Fruit fly (Drosophila melanogaster) whole organism: ENCODE results near the gene CG10514.

Source experiments
- CG8478 ChIP-seq: fragments of >200 bp; optimal IDR thresholded peaks from 2 replicates; lab custom pipeline; 2018; ENCODE audit warnings: inconsistent platforms
- Dll ChIP-seq: fragments of >200 bp; optimal IDR thresholded peaks from 2 replicates; lab custom pipeline; 2017
- EcR ChIP-seq, 2 experiments: fragments of >200 bp; optimal IDR thresholded peaks; 2 replicates each; lab custom pipeline; 2017; ENCODE audit warnings: missing biosample characterization in 2 of 2, missing genetic modification characterization in 2 of 2, missing genetic modification reagents in 2 of 2
- pan ChIP-seq: fragments of >200 bp; optimal IDR thresholded peaks from 2 replicates; lab custom pipeline; 2017
- psq ChIP-seq: fragments of >200 bp; optimal IDR thresholded peaks from 2 replicates; lab custom pipeline; 2017
- usp ChIP-seq: fragments of >200 bp; optimal IDR thresholded peaks from 2 replicates; lab custom pipeline; 2017; ENCODE audit warnings: missing biosample characterization, missing genetic modification characterization, mixed read lengths

DNA sequence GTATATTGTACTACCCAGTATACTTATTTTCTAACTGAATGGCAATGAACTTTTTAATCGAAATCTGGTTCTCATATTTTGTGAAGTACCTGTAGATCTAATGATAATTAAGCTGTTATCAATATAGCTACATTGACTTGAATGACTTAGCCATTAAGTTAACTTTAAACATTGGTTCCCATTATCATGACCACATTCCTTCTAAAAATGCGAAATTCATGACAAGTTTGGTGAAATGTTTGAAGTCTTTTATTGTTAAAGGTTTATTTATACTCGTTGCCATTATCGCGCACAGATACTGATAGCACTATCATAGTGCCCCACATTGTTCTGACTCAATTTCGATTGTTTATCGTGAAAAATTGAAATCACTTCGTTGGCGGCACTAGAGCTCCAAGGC, 41.3 kb upstream of the CG10514 start:
- no peak for TF ChIP-seq usp (GFP tag; lab: Kevin White, UChicago)
- no peak for TF ChIP-seq CG8478 (lab: Kevin White, UChicago)
- TF ChIP-seq Dll (lab: Kevin White, UChicago): no peak
- no peak for TF ChIP-seq psq (lab: Kevin White, UChicago)
- TF ChIP-seq EcR (GFP tag; optimal IDR thresholded peaks at IDR 0.05; lab: Kevin White, UChicago): no peak
- TF ChIP-seq pan (lab: Kevin White, UChicago): no peak
